Worm (Caenorhabditis elegans) whole organism, L4 larva: ENCODE data around the gene mgl-1.

ENCODE experiments used
- F49E8.2 ChIP-seq: sonication (generic microtip); optimal IDR thresholded peaks from 2 replicates; lab custom pipeline; 2016; ENCODE audit warnings: missing compliant biosample characterization, mild to moderate bottlenecking, missing genetic modification characterization, borderline replicate concordance
- Y105C5A.15 ChIP-seq: fragments of 200-800 bp; sonication (Bioruptor generic); IDR thresholded peaks from 2 replicates; pipeline ENCODE4 v1.3.6; 2022; ENCODE audit warnings: missing genetic modification characterization, missing compliant biosample characterization
- aha-1 ChIP-seq: fragments of 150-350 bp; peaks from one replicate; lab custom pipeline; 2014; ENCODE audit warnings: missing biosample characterization, missing genetic modification characterization
- ceh-28 ChIP-seq: fragments of 150-350 bp; optimal IDR thresholded peaks from 2 replicates; lab custom pipeline; 2014; ENCODE audit warnings: missing biosample characterization, missing genetic modification reagents, missing genetic modification characterization
- ctbp-1 ChIP-seq: fragments of 200-800 bp; sonication (Bioruptor generic); IDR thresholded peaks from 2 replicates; pipeline ENCODE4 v1.3.6; 2022; ENCODE audit warnings: missing genetic modification reagents, missing genetic modification characterization, missing compliant biosample characterization
- daf-12 ChIP-seq: fragments of 150-350 bp; optimal IDR thresholded peaks from 2 replicates; lab custom pipeline; 2014; ENCODE audit warnings: missing biosample characterization, missing genetic modification reagents, missing genetic modification characterization
- daf-16 ChIP-seq, 3 experiments: sonication (generic microtip); optimal IDR thresholded peaks; 2 replicates each; lab custom pipeline; 2016 to 2017; ENCODE audit warnings: missing genetic modification characterization in 3 of 3, missing genetic modification reagents in 3 of 3, mild to moderate bottlenecking in 2 of 3, missing compliant biosample characterization in 2 of 3, missing biosample characterization in 1 of 3, moderate library complexity in 1 of 3
- duxl-1 ChIP-seq: sonication (generic microtip); optimal IDR thresholded peaks from 2 replicates; lab custom pipeline; 2016; ENCODE audit warnings: mild to moderate bottlenecking, missing genetic modification characterization, moderate library complexity, missing compliant biosample characterization; ENCODE audit not compliant: poor library complexity
- dve-1 ChIP-seq: sonication (generic microtip); optimal IDR thresholded peaks from 2 replicates; lab custom pipeline; 2017; ENCODE audit warnings: antibody characterized with exemption, mild to moderate bottlenecking, missing genetic modification characterization, missing compliant biosample characterization; ENCODE audit not compliant: insufficient read depth
- egl-27 ChIP-seq: sonication (generic microtip); optimal IDR thresholded peaks from 3 replicates; lab custom pipeline; 2017; ENCODE audit warnings: missing biosample characterization, missing genetic modification reagents, missing genetic modification characterization
- egl-43 ChIP-seq: fragments of 200-800 bp; sonication (Bioruptor generic); IDR thresholded peaks from 2 replicates; pipeline ENCODE4 v1.3.6; 2022; ENCODE audit warnings: missing genetic modification reagents, missing genetic modification characterization, missing compliant biosample characterization
- fkh-10 ChIP-seq: fragments of 150-350 bp; optimal IDR thresholded peaks from 2 replicates; lab custom pipeline; 2014; ENCODE audit warnings: missing biosample characterization, missing genetic modification reagents, missing genetic modification characterization
- hlh-11 ChIP-seq: fragments of 200-800 bp; sonication (Bioruptor generic); optimal IDR thresholded peaks from 2 replicates; lab custom pipeline; 2018; ENCODE audit warnings: mild to moderate bottlenecking, missing genetic modification characterization, missing compliant biosample characterization
- lim-7 ChIP-seq: fragments of 200-800 bp; sonication (Bioruptor generic); IDR thresholded peaks from 2 replicates; pipeline ENCODE4 v1.3.6; 2022; ENCODE audit warnings: missing genetic modification characterization, missing compliant biosample characterization
- lir-3 ChIP-seq: sonication (generic microtip); optimal IDR thresholded peaks from 2 replicates; lab custom pipeline; 2016; ENCODE audit warnings: mild to moderate bottlenecking, missing genetic modification characterization, missing compliant biosample characterization
- mes-2 ChIP-seq: sonication (generic microtip); optimal IDR thresholded peaks from 2 replicates; lab custom pipeline; 2016; ENCODE audit warnings: missing genotype, mild to moderate bottlenecking, missing genetic modification characterization, missing compliant biosample characterization; ENCODE audit not compliant: poor library complexity, severe bottlenecking
- mxl-3 ChIP-seq: fragments of 200-800 bp; sonication (Bioruptor generic); optimal IDR thresholded peaks from 2 replicates; lab custom pipeline; 2018; ENCODE audit warnings: mild to moderate bottlenecking, missing genetic modification characterization, missing compliant biosample characterization
- nhr-111 ChIP-seq: fragments of 200-800 bp; sonication (Bioruptor generic); optimal IDR thresholded peaks from 2 replicates; lab custom pipeline; 2018; ENCODE audit warnings: mild to moderate bottlenecking, missing genetic modification characterization, missing compliant biosample characterization
- nhr-25 ChIP-seq: sonication (generic microtip); optimal IDR thresholded peaks from 2 replicates; lab custom pipeline; 2017; ENCODE audit warnings: missing genetic modification characterization, mild to moderate bottlenecking, missing compliant biosample characterization, antibody characterized with exemption, moderate library complexity, borderline replicate concordance; ENCODE audit not compliant: insufficient read depth
- nhr-48 ChIP-seq: sonication (generic microtip); optimal IDR thresholded peaks from 2 replicates; lab custom pipeline; 2016; ENCODE audit warnings: mild to moderate bottlenecking, missing genetic modification characterization, missing compliant biosample characterization
- nhr-6 ChIP-seq: fragments of 150-350 bp; optimal IDR thresholded peaks from 2 replicates; lab custom pipeline; 2014; ENCODE audit warnings: missing biosample characterization, missing genetic modification characterization
- nhr-76 ChIP-seq: fragments of 150-350 bp; optimal IDR thresholded peaks from 2 replicates; lab custom pipeline; 2014; ENCODE audit warnings: missing biosample characterization, missing genetic modification characterization
- pha-4 ChIP-seq, 2 experiments: fragments of 150-350 bp in 1 of 2; fragments of 200-800 bp in 1 of 2; sonication (Bioruptor generic) in 1 of 2; IDR thresholded peaks in 1 of 2; optimal IDR thresholded peaks in 1 of 2; 2 replicates each; pipeline versions ENCODE4 v1.3.6 to Lab custom; 2014 to 2022; ENCODE audit warnings: missing genetic modification characterization in 2 of 2, missing genetic modification reagents in 2 of 2, missing biosample characterization in 1 of 2, missing compliant biosample characterization in 1 of 2
- php-3 ChIP-seq: fragments of 200-800 bp; sonication (Bioruptor generic); IDR thresholded peaks from 2 replicates; pipeline ENCODE4 v1.3.6; 2022; ENCODE audit warnings: missing genetic modification reagents, missing genetic modification characterization, missing compliant biosample characterization
- pqm-1 ChIP-seq: sonication (generic microtip); optimal IDR thresholded peaks from 2 replicates; lab custom pipeline; 2017; ENCODE audit warnings: missing biosample characterization, missing genetic modification characterization
- snpc-1.2 ChIP-seq: fragments of 200-800 bp; sonication (Bioruptor generic); IDR thresholded peaks from 2 replicates; pipeline ENCODE4 v1.3.6; 2022; ENCODE audit warnings: missing genetic modification reagents, missing genetic modification characterization, missing compliant biosample characterization
- snpc-4 ChIP-seq: fragments of 150-350 bp; optimal IDR thresholded peaks from 2 replicates; lab custom pipeline; 2014; ENCODE audit warnings: missing biosample characterization, missing genetic modification characterization
- spr-1 ChIP-seq: sonication (generic microtip); optimal IDR thresholded peaks from 2 replicates; lab custom pipeline; 2016; ENCODE audit warnings: mild to moderate bottlenecking, missing genetic modification characterization, missing compliant biosample characterization
- unc-62 ChIP-seq, 3 experiments: fragments of 150-350 bp in 1 of 3; sonication (generic microtip); optimal IDR thresholded peaks in 2 of 3; peaks in 1 of 3; 1 replicate in 1 of 3; 2 replicates in 2 of 3; lab custom pipeline; 2014 to 2017; ENCODE audit warnings: missing biosample characterization in 3 of 3, missing genetic modification characterization in 3 of 3, missing genetic modification reagents in 3 of 3, missing genotype in 1 of 3
- vab-7 ChIP-seq: fragments of 200-800 bp; sonication (Bioruptor generic); IDR thresholded peaks from 2 replicates; pipeline ENCODE4 v1.3.6; 2022; ENCODE audit warnings: missing genetic modification reagents, missing genetic modification characterization, missing compliant biosample characterization
- zip-11 ChIP-seq: fragments of 200-800 bp; sonication (Bioruptor generic); IDR thresholded peaks from 2 replicates; pipeline ENCODE4 v1.3.6; 2022; ENCODE audit warnings: missing genetic modification characterization, missing compliant biosample characterization
- zip-2 ChIP-seq: fragments of 150-350 bp; optimal IDR thresholded peaks from 2 replicates; lab custom pipeline; 2014; ENCODE audit warnings: missing biosample characterization, missing genetic modification characterization

The mgl-1 gene

DNA sequence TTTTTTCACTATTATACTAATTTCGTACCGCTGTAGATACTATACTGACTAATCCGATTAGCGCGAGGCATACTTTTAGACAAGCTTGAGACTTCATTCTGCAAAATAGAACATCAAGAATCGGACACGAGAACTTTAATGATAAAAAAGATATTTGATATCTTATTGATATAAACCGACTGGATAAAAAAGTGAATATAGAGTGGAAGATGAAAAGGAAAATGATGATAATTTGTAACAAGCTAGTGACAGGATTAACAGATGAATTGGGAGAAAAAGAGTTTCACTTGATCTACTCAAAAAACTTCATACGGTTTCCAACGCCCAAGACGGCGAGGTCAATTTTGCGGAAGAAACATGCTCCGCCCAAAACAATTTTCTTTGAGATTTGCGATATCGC is 27.1 kb downstream of the mgl-1 start, which contains the start of gene nas-37:
nas-37 (minus strand) TSS at position 101 of the 400 bp plus-strand sequence.
- TF ChIP-seq pqm-1 (no peak), php-3 (GFP tag; lab: Robert Waterston, UW) (no peak), daf-12 (tag; lab: Kevin White, UChicago) (no peak), egl-27 (tag; lab: Kevin White, UChicago) (no peak), snpc-1.2 (no peak), zip-11 (no peak), fkh-10 (no peak), hlh-11 (tag; lab: Kevin White, UChicago) (no peak), F49E8.2 (no peak), unc-62 (GFP tag; optimal IDR thresholded peaks at IDR 0.05 in 1 of 2; lab: Kevin White, UChicago) (no peak), unc-62 (tag; optimal IDR thresholded peaks at IDR 0.05; lab: Kevin White, UChicago) (no peak), nhr-76 (tag; lab: Kevin White, UChicago) (no peak)

DNA sequence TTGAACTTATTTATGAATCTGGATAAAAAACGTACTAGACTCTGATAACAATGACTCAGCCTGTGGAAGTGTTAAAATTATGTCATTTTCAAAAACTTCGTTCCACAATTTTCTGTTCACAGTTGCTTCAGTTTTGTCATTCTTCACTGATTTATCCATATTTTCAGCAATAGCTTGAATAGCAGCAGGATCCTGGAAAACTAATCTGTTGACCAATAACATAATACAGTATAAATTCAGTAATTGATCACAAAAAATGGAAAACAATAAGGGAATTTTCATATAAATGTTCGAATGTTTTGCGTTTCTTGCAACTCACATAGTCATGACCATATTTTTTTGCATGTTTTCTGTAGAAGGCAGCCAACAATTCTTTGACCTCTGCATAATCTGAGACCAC is 27.6 kb downstream of the mgl-1 start:
- TF ChIP-seq lim-7 (no peak), Y105C5A.15 (GFP tag; lab: Robert Waterston, UW) (no peak), nhr-25 (tag; lab: Kevin White, UChicago) (no peak), unc-62 (GFP tag; optimal IDR thresholded peaks at IDR 0.05 in 1 of 2; lab: Kevin White, UChicago) (peak in 1 of 2 experiments; percentile 96), unc-62 (tag; optimal IDR thresholded peaks at IDR 0.05; lab: Kevin White, UChicago) (no peak)

DNA sequence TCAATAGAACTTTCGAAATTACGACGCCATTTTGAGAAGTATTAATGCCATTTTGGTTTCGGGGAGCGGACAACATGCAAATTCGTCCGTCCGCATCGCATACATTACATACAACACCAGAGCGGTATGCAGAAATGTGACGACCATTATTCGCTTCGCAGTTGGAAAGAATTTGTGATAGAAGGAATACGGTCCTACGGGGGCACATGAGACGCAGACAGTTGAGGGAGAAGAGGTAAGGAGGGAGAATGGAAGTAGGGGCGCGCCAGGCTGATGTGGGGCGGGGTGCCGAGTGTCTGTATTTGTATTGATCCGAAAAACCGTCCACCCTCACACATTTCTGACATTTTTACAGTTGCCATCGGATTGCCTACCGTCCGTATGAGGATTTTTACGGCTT is 34.7 kb downstream of the mgl-1 start:
- TF ChIP-seq daf-16 (GFP tag; optimal IDR thresholded peaks at IDR 0.05; lab: Kevin White, UChicago) = no peak
- no peak for TF ChIP-seq daf-16 (tag; optimal IDR thresholded peaks at IDR 0.05; lab: Kevin White, UChicago)
- peak; percentile 8 for TF ChIP-seq mxl-3
- peak; percentile 85 for TF ChIP-seq aha-1 (tag; lab: Kevin White, UChicago)
- TF ChIP-seq duxl-1 = no peak
- peak; percentile 13 for TF ChIP-seq mes-2
- TF ChIP-seq ctbp-1 (GFP tag; lab: Robert Waterston, UW) = no peak
- no peak for TF ChIP-seq fkh-10

DNA sequence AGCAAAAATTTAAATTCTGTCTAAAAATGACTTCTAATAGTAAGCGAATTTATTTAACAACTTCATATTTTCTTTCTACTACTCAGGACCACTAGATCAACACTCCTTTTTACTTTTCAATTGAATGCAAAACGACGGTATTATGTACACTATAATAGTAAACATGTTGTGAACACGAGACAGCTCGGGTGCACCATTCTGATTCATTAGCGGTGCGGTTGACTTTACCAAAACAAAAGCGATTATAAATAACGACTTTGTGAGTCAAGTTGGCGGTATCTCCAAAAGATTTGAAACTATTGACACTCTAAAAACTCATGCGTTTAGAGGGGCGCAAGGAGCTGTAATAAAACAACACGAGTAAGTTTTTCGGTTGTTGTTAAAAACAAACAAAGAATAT is 35.6 kb downstream of the mgl-1 start:
- TF ChIP-seq pha-4 (GFP tag; IDR thresholded peaks at IDR 0.05; lab: Robert Waterston, UW) (no peak), pha-4 (tag; optimal IDR thresholded peaks at IDR 0.05; lab: Kevin White, UChicago) (peak; percentile 82), snpc-4 (tag; lab: Kevin White, UChicago) (no peak), zip-2 (tag; lab: Kevin White, UChicago) (no peak), daf-16 (GFP tag; optimal IDR thresholded peaks at IDR 0.05; lab: Kevin White, UChicago) (no peak), daf-16 (tag; optimal IDR thresholded peaks at IDR 0.05; lab: Kevin White, UChicago) (peak; percentile 36), nhr-111 (no peak), vab-7 (GFP tag; lab: Robert Waterston, UW) (no peak), ctbp-1 (GFP tag; lab: Robert Waterston, UW) (no peak), nhr-6 (tag; lab: Kevin White, UChicago) (peak; percentile 66), egl-43 (GFP tag; lab: Robert Waterston, UW) (no peak), fkh-10 (no peak), lir-3 (tag; lab: Kevin White, UChicago) (no peak), nhr-48 (tag; lab: Kevin White, UChicago) (no peak), spr-1 (tag; lab: Kevin White, UChicago) (no peak)

DNA sequence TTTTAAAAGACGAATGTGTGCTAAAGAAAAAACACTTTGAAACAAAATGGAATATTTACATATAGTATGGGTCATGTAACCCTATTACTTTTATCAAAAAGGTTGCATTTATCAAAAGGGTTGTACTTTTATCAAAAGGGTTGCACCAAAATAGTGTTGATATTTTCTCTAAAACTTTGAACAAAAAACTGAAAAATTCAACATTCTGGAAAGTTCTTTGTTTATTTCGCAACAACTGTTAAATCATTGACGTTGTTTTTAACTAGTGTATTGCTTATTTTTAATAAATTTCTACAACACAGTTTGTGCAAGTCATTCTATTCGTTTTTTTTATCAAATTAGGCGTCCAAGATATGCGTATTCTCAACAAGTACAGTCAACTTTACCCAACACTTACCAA is 37.6 kb downstream of the mgl-1 start, which contains the start of the genes C17G1.5 and C17G1.14:
C17G1.5 (plus strand) TSS at position 266 of the 400 bp plus-strand sequence.
C17G1.14 (plus strand) TSS at position 277 of the 400 bp plus-strand sequence.
- TF ChIP-seq dve-1 (tag; lab: Kevin White, UChicago) (peak; percentile 8), ceh-28 (tag; lab: Kevin White, UChicago) (no peak), daf-16 (GFP tag; optimal IDR thresholded peaks at IDR 0.05; lab: Kevin White, UChicago) (no peak), daf-16 (tag; optimal IDR thresholded peaks at IDR 0.05; lab: Kevin White, UChicago) (peak; percentile 68), pqm-1 (peak; percentile 9)
